Fruit fly (Drosophila melanogaster) whole organism, adult: ENCODE measurements around the gene Syt1.

Source experiments
- CG11617 ChIP-seq: fragments of 200-800 bp; sonication (Bioruptor generic); optimal IDR thresholded peaks from 2 replicates; lab custom pipeline; 2017; ENCODE audit warnings: mild to moderate bottlenecking, missing biosample characterization, missing genetic modification reagents, missing genetic modification characterization
- CG12768 ChIP-seq: fragments of 200-800 bp; sonication (Bioruptor generic); optimal IDR thresholded peaks from 2 replicates; lab custom pipeline; 2017; ENCODE audit warnings: missing biosample characterization, missing genetic modification characterization, mild to moderate bottlenecking, moderate library complexity, missing genetic modification reagents
- CG14711 ChIP-seq: fragments of 200-800 bp; sonication (Bioruptor generic); optimal IDR thresholded peaks from 2 replicates; lab custom pipeline; 2018; ENCODE audit warnings: missing biosample characterization, mild to moderate bottlenecking, missing genetic modification characterization, moderate library complexity
- CG1620 ChIP-seq: fragments of 200-800 bp; sonication (Bioruptor generic); optimal IDR thresholded peaks from 2 replicates; lab custom pipeline; 2016; ENCODE audit warnings: missing biosample characterization, missing genetic modification characterization
- CG33017 ChIP-seq: fragments of 200-800 bp; sonication (Bioruptor generic); optimal IDR thresholded peaks from 2 replicates; lab custom pipeline; 2018; ENCODE audit warnings: missing biosample characterization, mild to moderate bottlenecking, missing genetic modification characterization, moderate library complexity
- CG5204 ChIP-seq: fragments of 200-800 bp; sonication (Bioruptor generic); optimal IDR thresholded peaks from 2 replicates; lab custom pipeline; 2016; ENCODE audit warnings: missing biosample characterization, missing genetic modification characterization
- CG7045 ChIP-seq: fragments of 200-800 bp; sonication (Bioruptor generic); optimal IDR thresholded peaks from 2 replicates; lab custom pipeline; 2017; ENCODE audit warnings: missing biosample characterization, mild to moderate bottlenecking, missing genetic modification characterization
- CG7101 ChIP-seq: fragments of 200-800 bp; sonication (Bioruptor generic); optimal IDR thresholded peaks from 2 replicates; lab custom pipeline; 2018; ENCODE audit warnings: missing biosample characterization, mild to moderate bottlenecking, missing genetic modification characterization, moderate library complexity
- Clk ChIP-seq: fragments of 200-800 bp; sonication (Bioruptor generic); optimal IDR thresholded peaks from 2 replicates; lab custom pipeline; 2017; ENCODE audit warnings: missing biosample characterization, missing genetic modification characterization
- Crg-1 ChIP-seq: fragments of 200-800 bp; sonication (Bioruptor generic); optimal IDR thresholded peaks from 2 replicates; lab custom pipeline; 2016; ENCODE audit warnings: missing biosample characterization, missing genetic modification characterization
- Hr96 ChIP-seq: fragments of 200-800 bp; sonication (Bioruptor generic); optimal IDR thresholded peaks from 2 replicates; lab custom pipeline; 2016; ENCODE audit warnings: missing biosample characterization, missing genetic modification characterization
- Mnt ChIP-seq: fragments of 200-800 bp; sonication (Bioruptor generic); optimal IDR thresholded peaks from 2 replicates; lab custom pipeline; 2016; ENCODE audit warnings: missing biosample characterization, mild to moderate bottlenecking, missing genetic modification characterization
- bab1 ChIP-seq: fragments of 200-800 bp; sonication (Bioruptor generic); optimal IDR thresholded peaks from 3 replicates; lab custom pipeline; 2019; ENCODE audit warnings: missing biosample characterization, mild to moderate bottlenecking, missing genetic modification characterization, moderate library complexity
- cic ChIP-seq: fragments of 200-800 bp; sonication (Bioruptor generic); optimal IDR thresholded peaks from 2 replicates; lab custom pipeline; 2017; ENCODE audit warnings: missing biosample characterization, mild to moderate bottlenecking, missing genetic modification characterization, moderate library complexity
- cnc ChIP-seq, 2 experiments: fragments of >200 bp; optimal IDR thresholded peaks; 2 replicates each; lab custom pipeline; 2017
- kay ChIP-seq: fragments of 200-800 bp; sonication (Bioruptor generic); peaks from one replicate; lab custom pipeline; 2016; ENCODE audit warnings: missing biosample characterization, missing genetic modification characterization, borderline replicate concordance
- ovo ChIP-seq: fragments of 200-800 bp; sonication (Bioruptor generic); optimal IDR thresholded peaks from 2 replicates; lab custom pipeline; 2016; ENCODE audit warnings: missing biosample characterization, missing genetic modification characterization
- pad ChIP-seq: fragments of 200-800 bp; sonication (Bioruptor generic); optimal IDR thresholded peaks from 3 replicates; lab custom pipeline; 2017; ENCODE audit warnings: missing biosample characterization, missing genetic modification characterization, mild to moderate bottlenecking, moderate library complexity, missing genetic modification reagents
- tj ChIP-seq: fragments of 200-800 bp; sonication (Bioruptor generic); optimal IDR thresholded peaks from 3 replicates; lab custom pipeline; 2017; ENCODE audit warnings: missing biosample characterization, mild to moderate bottlenecking, missing genetic modification characterization, moderate library complexity
- toe ChIP-seq: fragments of 200-800 bp; sonication (Bioruptor generic); optimal IDR thresholded peaks from 2 replicates; lab custom pipeline; 2016; ENCODE audit warnings: missing biosample characterization, missing genetic modification characterization

The Syt1 gene

DNA sequence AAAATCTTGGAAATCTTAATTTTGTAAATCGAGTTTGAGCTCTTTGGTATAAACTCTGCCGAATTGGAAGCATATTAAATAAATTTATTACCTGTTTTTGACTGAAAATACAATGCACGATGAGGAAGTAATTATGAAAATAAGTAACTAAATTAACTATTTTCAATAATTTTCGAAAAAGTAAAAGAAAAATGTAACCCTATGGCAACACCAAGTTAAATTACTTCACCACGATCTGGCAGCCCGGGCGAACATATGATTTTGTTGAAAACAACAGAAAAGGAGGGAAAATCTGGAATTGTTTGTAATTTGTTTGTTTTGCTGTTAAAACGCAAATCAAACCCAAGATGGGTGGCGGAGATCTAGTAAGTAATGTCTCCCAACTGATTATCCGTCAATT lies 54.9 kb downstream of the Syt1 start, which contains the start of the genes CG9961 and Cwc25:
CG9961 (minus strand) TSS at position 83 of the 400 bp plus-strand sequence.
Cwc25 (plus strand) TSS at position 247 of the 400 bp plus-strand sequence.
- TF ChIP-seq CG14711 (tag; lab: Kevin White, UChicago) (peak; percentile 3), CG12768 (GFP tag; lab: Kevin White, UChicago) (no peak)

DNA sequence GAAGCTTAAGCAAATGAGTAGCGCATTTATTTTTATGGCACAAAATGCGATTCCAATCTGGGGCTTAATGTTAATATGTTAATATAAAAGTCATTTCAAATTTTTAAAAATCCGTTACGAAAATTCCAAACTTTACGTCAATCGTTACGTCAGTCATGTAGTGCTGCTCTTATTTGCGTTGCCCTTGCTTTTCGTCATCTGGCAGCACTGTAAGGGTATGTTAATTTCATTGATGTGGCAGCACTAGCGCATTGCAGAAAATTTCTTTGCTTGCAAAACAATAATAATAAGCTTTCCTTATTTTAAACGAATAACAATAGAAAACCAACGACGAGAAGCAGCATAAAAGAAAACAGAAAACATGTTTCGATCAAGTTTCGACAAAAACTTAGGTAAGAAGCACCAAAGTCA lies 60.0 kb downstream of the Syt1 start, which contains the start of gene Hrs:
Hrs (plus strand) TSS at position 167 of the 411 bp plus-strand sequence.
- TF ChIP-seq Mnt (GFP tag; lab: Kevin White, UChicago) (peak; percentile 6), toe (no peak), kay (GFP tag; lab: Kevin White, UChicago) (no peak), CG7045 (GFP tag; lab: Kevin White, UChicago) (no peak), pad (GFP tag; lab: Kevin White, UChicago) (no peak), CG1620 (GFP tag; lab: Kevin White, UChicago) (no peak), bab1 (peak; percentile 22), ovo (GFP tag; lab: Kevin White, UChicago) (no peak), CG33017 (tag; lab: Kevin White, UChicago) (no peak), cic (GFP tag; lab: Kevin White, UChicago) (peak; percentile 42), CG14711 (tag; lab: Kevin White, UChicago) (peak; percentile 14), Clk (GFP tag; lab: Kevin White, UChicago) (no peak), CG5204 (GFP tag; lab: Kevin White, UChicago) (no peak), cnc (optimal IDR thresholded peaks at IDR 0.05; lab: Kevin White, UChicago) (no peak), CG7101 (no peak), CG12768 (GFP tag; lab: Kevin White, UChicago) (no peak), Hr96 (GFP tag; lab: Kevin White, UChicago) (no peak), tj (GFP tag; lab: Kevin White, UChicago) (peak; percentile 42), CG11617 (no peak), Crg-1 (no peak)

DNA sequence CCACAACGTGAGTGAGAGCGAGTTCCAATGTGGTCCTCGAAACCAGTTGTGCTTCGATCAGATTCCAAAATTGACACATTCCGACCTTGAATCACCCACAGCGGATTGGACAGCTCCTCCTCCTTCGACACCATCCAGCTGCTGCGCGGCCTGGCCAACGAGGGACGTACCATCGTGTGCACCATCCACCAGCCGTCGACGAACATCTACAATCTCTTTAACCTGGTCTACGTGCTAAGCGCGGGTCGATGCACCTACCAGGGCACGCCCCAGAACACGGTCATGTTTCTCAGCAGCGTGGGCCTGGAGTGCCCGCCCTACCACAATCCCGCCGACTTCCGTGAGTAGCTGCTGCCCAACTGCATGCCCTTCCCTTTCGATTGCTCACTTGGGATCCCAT lies 62.2 kb downstream of the Syt1 start:
- TF ChIP-seq toe = no peak
- no peak for TF ChIP-seq tj (GFP tag; lab: Kevin White, UChicago)

DNA sequence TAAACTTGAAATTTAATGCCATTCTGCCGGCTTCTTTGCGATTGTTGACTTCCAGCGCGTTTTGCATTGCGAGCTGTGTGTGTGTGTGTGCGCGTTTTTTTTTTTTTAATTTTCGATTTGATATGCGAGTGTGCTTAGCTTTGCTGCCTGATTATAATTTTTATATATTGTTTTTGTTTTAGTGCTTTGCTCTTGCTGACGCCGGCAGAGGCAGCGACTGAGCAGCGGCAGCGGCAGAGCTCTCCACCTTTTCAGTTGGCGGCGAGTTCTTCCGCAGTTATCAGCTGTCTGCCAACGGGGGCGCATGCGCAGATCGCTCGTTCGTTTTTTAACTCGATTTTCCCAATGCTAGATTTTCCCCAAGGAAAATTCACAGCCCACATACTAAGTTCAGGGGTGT lies 64.2 kb downstream of the Syt1 start:
- TF ChIP-seq tj (GFP tag; lab: Kevin White, UChicago) = peak; percentile 32
- TF ChIP-seq ovo (GFP tag; lab: Kevin White, UChicago) = no peak
- TF ChIP-seq CG1620 (GFP tag; lab: Kevin White, UChicago) = no peak
- no peak for TF ChIP-seq CG33017 (tag; lab: Kevin White, UChicago)
- no peak for TF ChIP-seq kay (GFP tag; lab: Kevin White, UChicago)

DNA sequence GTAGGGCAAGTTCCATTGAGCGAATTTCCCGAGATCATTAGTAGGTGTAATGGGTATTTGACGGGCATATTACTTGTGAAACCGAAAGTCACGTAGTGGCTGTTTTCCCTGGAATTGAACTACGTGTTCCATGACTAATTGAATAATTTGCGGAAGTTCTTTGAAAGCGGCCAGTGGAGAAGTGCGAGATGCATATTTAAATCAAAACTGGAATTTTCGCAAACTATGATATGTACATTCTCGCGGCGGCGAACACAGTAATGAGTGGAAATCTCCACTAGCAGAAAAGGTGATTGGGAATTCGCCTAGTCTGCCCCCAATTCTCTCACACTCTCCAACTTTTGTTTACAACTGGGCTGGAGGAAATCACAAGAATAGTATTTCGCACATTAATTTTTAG lies 64.8 kb downstream of the Syt1 start:
- no peak for TF ChIP-seq cnc (optimal IDR thresholded peaks at IDR 0.05; lab: Kevin White, UChicago)
- no peak for TF ChIP-seq CG7045 (GFP tag; lab: Kevin White, UChicago)
- no peak for TF ChIP-seq CG7101
- no peak for TF ChIP-seq bab1
- TF ChIP-seq CG1620 (GFP tag; lab: Kevin White, UChicago) = peak; percentile 11
- peak; percentile 0 for TF ChIP-seq CG12768 (GFP tag; lab: Kevin White, UChicago)
- TF ChIP-seq tj (GFP tag; lab: Kevin White, UChicago) = no peak
- TF ChIP-seq Crg-1 = no peak
- TF ChIP-seq pad (GFP tag; lab: Kevin White, UChicago) = no peak

DNA sequence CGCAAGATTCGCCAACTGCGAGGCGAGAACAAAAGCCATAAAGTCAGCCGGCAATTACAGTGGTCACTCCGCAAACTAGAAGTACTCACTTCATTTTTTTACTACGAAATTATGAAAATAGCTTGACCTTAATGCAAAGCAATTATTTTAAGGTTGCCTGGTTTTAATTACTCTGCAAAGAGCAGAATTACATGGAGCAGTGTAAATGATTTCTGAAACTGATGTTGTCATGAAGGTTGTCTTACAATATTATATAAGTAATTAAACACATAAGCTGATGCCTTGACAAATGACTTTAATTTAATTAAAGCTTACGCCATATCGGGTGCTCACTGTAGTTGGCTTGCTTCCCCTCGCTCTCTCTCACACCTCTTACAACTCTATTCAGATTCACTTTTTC lies 65.6 kb downstream of the Syt1 start:
- TF ChIP-seq Mnt (GFP tag; lab: Kevin White, UChicago) (no peak), Crg-1 (peak; percentile 48), pad (GFP tag; lab: Kevin White, UChicago) (peak; percentile 61), CG7101 (peak; percentile 65), ovo (GFP tag; lab: Kevin White, UChicago) (no peak), cnc (optimal IDR thresholded peaks at IDR 0.05; lab: Kevin White, UChicago) (no peak), Clk (GFP tag; lab: Kevin White, UChicago) (no peak), CG7045 (GFP tag; lab: Kevin White, UChicago) (peak; percentile 52), cic (GFP tag; lab: Kevin White, UChicago) (no peak), tj (GFP tag; lab: Kevin White, UChicago) (peak; percentile 42), Hr96 (GFP tag; lab: Kevin White, UChicago) (peak; percentile 9), CG5204 (GFP tag; lab: Kevin White, UChicago) (no peak), CG11617 (peak; percentile 47), bab1 (peak; percentile 90), CG33017 (tag; lab: Kevin White, UChicago) (no peak), toe (peak; percentile 34), kay (GFP tag; lab: Kevin White, UChicago) (peak; percentile 25), CG12768 (GFP tag; lab: Kevin White, UChicago) (no peak), CG14711 (tag; lab: Kevin White, UChicago) (peak; percentile 60), CG1620 (GFP tag; lab: Kevin White, UChicago) (peak; percentile 38)
